Fruit fly (Drosophila melanogaster): Measurements from ENCODE around the gene CG31178.

dm6 chr3R:21832203-21832602 lies 41.3 kb upstream of the CG31178 start, which contains the start of gene Gr93a:
- no peak for TF ChIP-seq psq (optimal IDR thresholded peaks at IDR 0.05)
- no peak for TF ChIP-seq Myc (optimal IDR thresholded peaks at IDR 0.05)
- TF ChIP-seq Sin3A (optimal IDR thresholded peaks at IDR 0.05), result no peak
- no peak for TF ChIP-seq h (optimal IDR thresholded peaks at IDR 0.05)
- no peak for TF ChIP-seq ttk (optimal IDR thresholded peaks at IDR 0.05)
- TF ChIP-seq insv (optimal IDR thresholded peaks at IDR 0.05), result no peak

Measured in Kc167 (cell line).